Worm (Caenorhabditis elegans) whole organism, L4 larva: ENCODE measurements around the gene W09D10.5.
A peak's percentile ranks its signal among the peaks of the same experiment; 100 is the strongest.

Experiments
- F26F4.8 ChIP-seq: fragments of 200-800 bp; sonication (Bioruptor generic); conservative IDR thresholded peaks from 2 replicates; pipeline ENCODE4 v1.3.6; 2022; ENCODE audit warnings: missing genetic modification characterization, missing compliant biosample characterization
- F37D6.2 ChIP-seq: sonication (generic microtip); optimal IDR thresholded peaks from 2 replicates; lab custom pipeline; 2016; ENCODE audit warnings: mild to moderate bottlenecking, missing genetic modification characterization, missing compliant biosample characterization
- F44E2.7 ChIP-seq: fragments of 200-800 bp; sonication (Bioruptor generic); IDR thresholded peaks from 2 replicates; pipeline ENCODE4 v2.1.2; 2022; ENCODE audit warnings: missing genetic modification characterization, missing compliant biosample characterization
- T20F7.1 ChIP-seq: fragments of 200-800 bp; sonication (Bioruptor generic); optimal IDR thresholded peaks from 2 replicates; lab custom pipeline; 2018; ENCODE audit warnings: mild to moderate bottlenecking, missing genetic modification characterization, missing compliant biosample characterization
- T26A8.4 ChIP-seq: fragments of 200-800 bp; sonication (Bioruptor generic); IDR thresholded peaks from 2 replicates; pipeline ENCODE4 v1.3.6; 2022; ENCODE audit warnings: missing genetic modification characterization, missing compliant biosample characterization
- Y105C5A.15 ChIP-seq: fragments of 200-800 bp; sonication (Bioruptor generic); IDR thresholded peaks from 2 replicates; pipeline ENCODE4 v1.3.6; 2022; ENCODE audit warnings: missing genetic modification characterization, missing compliant biosample characterization
- Y5F2A.4 ChIP-seq: fragments of 200-800 bp; sonication (Bioruptor generic); optimal IDR thresholded peaks from 2 replicates; lab custom pipeline; 2018; ENCODE audit warnings: mild to moderate bottlenecking, missing genetic modification characterization, missing compliant biosample characterization
- ama-1 ChIP-seq: fragments of 150-350 bp; optimal IDR thresholded peaks from 2 replicates; lab custom pipeline; 2014; ENCODE audit warnings: inconsistent platforms, mixed read lengths
- arid-1 ChIP-seq: fragments of 200-800 bp; sonication (Bioruptor generic); conservative IDR thresholded peaks from 2 replicates; pipeline ENCODE4 v1.3.6; 2022; ENCODE audit warnings: missing genetic modification reagents, missing genetic modification characterization, missing compliant biosample characterization
- attf-4 ChIP-seq: sonication (generic microtip); optimal IDR thresholded peaks from 3 replicates; lab custom pipeline; 2017; ENCODE audit warnings: missing biosample characterization, missing genetic modification characterization
- ces-1 ChIP-seq: fragments of 150-350 bp; sonication (generic microtip); optimal IDR thresholded peaks from 4 replicates; lab custom pipeline; 2014; ENCODE audit warnings: missing biosample characterization, missing genetic modification reagents, missing genetic modification characterization
- ctbp-1 ChIP-seq: fragments of 200-800 bp; sonication (Bioruptor generic); IDR thresholded peaks from 2 replicates; pipeline ENCODE4 v1.3.6; 2022; ENCODE audit warnings: missing genetic modification reagents, missing genetic modification characterization, missing compliant biosample characterization
- daf-16 ChIP-seq, 3 experiments: sonication (generic microtip); optimal IDR thresholded peaks; 2 replicates each; lab custom pipeline; 2016 to 2017; ENCODE audit warnings: missing genetic modification characterization in 3 of 3, missing genetic modification reagents in 3 of 3, mild to moderate bottlenecking in 2 of 3, missing compliant biosample characterization in 2 of 3, missing biosample characterization in 1 of 3, moderate library complexity in 1 of 3
- daf-19 ChIP-seq: fragments of 200-800 bp; sonication (Bioruptor generic); conservative IDR thresholded peaks from 2 replicates; pipeline ENCODE4 v1.3.6; 2022; ENCODE audit warnings: missing genetic modification characterization, missing compliant biosample characterization
- dve-1 ChIP-seq: sonication (generic microtip); optimal IDR thresholded peaks from 2 replicates; lab custom pipeline; 2017; ENCODE audit warnings: antibody characterized with exemption, mild to moderate bottlenecking, missing genetic modification characterization, missing compliant biosample characterization; ENCODE audit not compliant: insufficient read depth
- egl-27 ChIP-seq: sonication (generic microtip); optimal IDR thresholded peaks from 3 replicates; lab custom pipeline; 2017; ENCODE audit warnings: missing biosample characterization, missing genetic modification reagents, missing genetic modification characterization
- egl-43 ChIP-seq: fragments of 200-800 bp; sonication (Bioruptor generic); IDR thresholded peaks from 2 replicates; pipeline ENCODE4 v1.3.6; 2022; ENCODE audit warnings: missing genetic modification reagents, missing genetic modification characterization, missing compliant biosample characterization
- fos-1 ChIP-seq: fragments of 150-350 bp; optimal IDR thresholded peaks from 2 replicates; lab custom pipeline; 2014; ENCODE audit warnings: missing biosample characterization, missing genetic modification characterization
- gei-8 ChIP-seq: fragments of 200-800 bp; sonication (Bioruptor generic); optimal IDR thresholded peaks from 2 replicates; lab custom pipeline; 2018; ENCODE audit warnings: mild to moderate bottlenecking, missing genetic modification characterization, missing compliant biosample characterization
- hlh-11 ChIP-seq: fragments of 200-800 bp; sonication (Bioruptor generic); optimal IDR thresholded peaks from 2 replicates; lab custom pipeline; 2018; ENCODE audit warnings: mild to moderate bottlenecking, missing genetic modification characterization, missing compliant biosample characterization
- hlh-30 ChIP-seq: sonication (generic microtip); optimal IDR thresholded peaks from 2 replicates; lab custom pipeline; 2017; ENCODE audit warnings: antibody characterized with exemption, mild to moderate bottlenecking, missing genetic modification characterization, missing compliant biosample characterization; ENCODE audit not compliant: insufficient read depth
- hmg-1.1 ChIP-seq: fragments of 200-800 bp; sonication (Bioruptor generic); IDR thresholded peaks from 2 replicates; pipeline ENCODE4 v1.3.6; 2022; ENCODE audit warnings: missing genetic modification reagents, missing genetic modification characterization, missing compliant biosample characterization
- lim-7 ChIP-seq: fragments of 200-800 bp; sonication (Bioruptor generic); IDR thresholded peaks from 2 replicates; pipeline ENCODE4 v1.3.6; 2022; ENCODE audit warnings: missing genetic modification characterization, missing compliant biosample characterization
- lin-1 ChIP-seq: fragments of 200-800 bp; sonication (Bioruptor generic); IDR thresholded peaks from 2 replicates; pipeline ENCODE4 v1.3.6; 2022; ENCODE audit warnings: missing genetic modification reagents, missing genetic modification characterization, missing compliant biosample characterization
- lin-13 ChIP-seq: fragments of 150-350 bp; optimal IDR thresholded peaks from 2 replicates; lab custom pipeline; 2014; ENCODE audit warnings: missing biosample characterization, missing genetic modification reagents, missing genetic modification characterization
- lin-15B ChIP-seq: fragments of 150-350 bp; sonication (generic microtip); optimal IDR thresholded peaks from 3 replicates; lab custom pipeline; 2014; ENCODE audit warnings: missing biosample characterization, missing genetic modification characterization
- lin-39 ChIP-seq: fragments of 150-350 bp; optimal IDR thresholded peaks from 2 replicates; lab custom pipeline; 2014; ENCODE audit warnings: missing biosample characterization, missing genetic modification reagents, missing genetic modification characterization
- lir-3 ChIP-seq: sonication (generic microtip); optimal IDR thresholded peaks from 2 replicates; lab custom pipeline; 2016; ENCODE audit warnings: mild to moderate bottlenecking, missing genetic modification characterization, missing compliant biosample characterization
- lsy-2 ChIP-seq, 2 experiments: fragments of 150-350 bp in 1 of 2; sonication (generic microtip) in 1 of 2; optimal IDR thresholded peaks; 2 replicates each; lab custom pipeline; 2014 to 2017; ENCODE audit warnings: missing biosample characterization in 2 of 2, missing genetic modification characterization in 2 of 2
- madf-5 ChIP-seq, 2 experiments: fragments of 200-800 bp; sonication (Bioruptor generic); IDR thresholded peaks; 2 replicates each; pipeline ENCODE4 v1.3.6; 2022; ENCODE audit warnings: missing compliant biosample characterization in 2 of 2, missing genetic modification characterization in 2 of 2
- mdt-29 ChIP-seq: fragments of 200-800 bp; sonication (Bioruptor generic); IDR thresholded peaks from 2 replicates; pipeline ENCODE4 v1.3.6; 2022; ENCODE audit warnings: missing genetic modification reagents, missing genetic modification characterization, missing compliant biosample characterization
- mxl-3 ChIP-seq: fragments of 200-800 bp; sonication (Bioruptor generic); optimal IDR thresholded peaks from 2 replicates; lab custom pipeline; 2018; ENCODE audit warnings: mild to moderate bottlenecking, missing genetic modification characterization, missing compliant biosample characterization
- nhr-10 ChIP-seq: fragments of 150-350 bp; optimal IDR thresholded peaks from 2 replicates; lab custom pipeline; 2014; ENCODE audit warnings: missing biosample characterization, missing genetic modification characterization
- nhr-11 ChIP-seq: fragments of 150-350 bp; optimal IDR thresholded peaks from 2 replicates; lab custom pipeline; 2014; ENCODE audit warnings: missing biosample characterization, missing genetic modification characterization
- nhr-111 ChIP-seq: fragments of 200-800 bp; sonication (Bioruptor generic); optimal IDR thresholded peaks from 2 replicates; lab custom pipeline; 2018; ENCODE audit warnings: mild to moderate bottlenecking, missing genetic modification characterization, missing compliant biosample characterization
- nhr-25 ChIP-seq: sonication (generic microtip); optimal IDR thresholded peaks from 2 replicates; lab custom pipeline; 2017; ENCODE audit warnings: missing genetic modification characterization, mild to moderate bottlenecking, missing compliant biosample characterization, antibody characterized with exemption, moderate library complexity, borderline replicate concordance; ENCODE audit not compliant: insufficient read depth
- nhr-28 ChIP-seq: fragments of 150-350 bp; optimal IDR thresholded peaks from 2 replicates; lab custom pipeline; 2014; ENCODE audit warnings: missing biosample characterization, missing genetic modification characterization
- nhr-41 ChIP-seq: fragments of 200-800 bp; sonication (Bioruptor generic); IDR thresholded peaks from 2 replicates; pipeline ENCODE4 v1.3.6; 2022; ENCODE audit warnings: missing genetic modification reagents, missing genetic modification characterization, missing compliant biosample characterization
- nhr-42 ChIP-seq: fragments of 200-800 bp; sonication (Bioruptor generic); IDR thresholded peaks from 2 replicates; pipeline ENCODE4 v1.3.6; 2022; ENCODE audit warnings: missing genetic modification characterization, missing compliant biosample characterization
- nhr-48 ChIP-seq: sonication (generic microtip); optimal IDR thresholded peaks from 2 replicates; lab custom pipeline; 2016; ENCODE audit warnings: mild to moderate bottlenecking, missing genetic modification characterization, missing compliant biosample characterization
- pqm-1 ChIP-seq: sonication (generic microtip); optimal IDR thresholded peaks from 2 replicates; lab custom pipeline; 2017; ENCODE audit warnings: missing biosample characterization, missing genetic modification characterization
- saeg-2 ChIP-seq: fragments of 200-800 bp; sonication (Bioruptor generic); IDR thresholded peaks from 2 replicates; pipeline ENCODE4 v1.3.6; 2022; ENCODE audit warnings: missing genetic modification reagents, missing genetic modification characterization, missing compliant biosample characterization
- sdz-12 ChIP-seq: fragments of 200-800 bp; sonication (Bioruptor generic); optimal IDR thresholded peaks from 2 replicates; lab custom pipeline; 2018; ENCODE audit warnings: mild to moderate bottlenecking, missing genetic modification characterization, missing compliant biosample characterization
- snpc-1.2 ChIP-seq: fragments of 200-800 bp; sonication (Bioruptor generic); IDR thresholded peaks from 2 replicates; pipeline ENCODE4 v1.3.6; 2022; ENCODE audit warnings: missing genetic modification reagents, missing genetic modification characterization, missing compliant biosample characterization
- snpc-4 ChIP-seq: fragments of 150-350 bp; optimal IDR thresholded peaks from 2 replicates; lab custom pipeline; 2014; ENCODE audit warnings: missing biosample characterization, missing genetic modification characterization
- spr-1 ChIP-seq: sonication (generic microtip); optimal IDR thresholded peaks from 2 replicates; lab custom pipeline; 2016; ENCODE audit warnings: mild to moderate bottlenecking, missing genetic modification characterization, missing compliant biosample characterization
- unc-130 ChIP-seq: sonication (generic microtip); optimal IDR thresholded peaks from 2 replicates; lab custom pipeline; 2016; ENCODE audit warnings: missing genetic modification reagents, missing genetic modification characterization, missing compliant biosample characterization
- vab-7 ChIP-seq: fragments of 200-800 bp; sonication (Bioruptor generic); IDR thresholded peaks from 2 replicates; pipeline ENCODE4 v1.3.6; 2022; ENCODE audit warnings: missing genetic modification reagents, missing genetic modification characterization, missing compliant biosample characterization
- zag-1 ChIP-seq: fragments of 150-350 bp; optimal IDR thresholded peaks from 2 replicates; lab custom pipeline; 2014; ENCODE audit warnings: missing biosample characterization, missing genetic modification characterization
- zip-11 ChIP-seq: fragments of 200-800 bp; sonication (Bioruptor generic); IDR thresholded peaks from 2 replicates; pipeline ENCODE4 v1.3.6; 2022; ENCODE audit warnings: missing genetic modification characterization, missing compliant biosample characterization

W09D10.5 gene

ce11 chrIII:10711192-10711673 is at the start of gene W09D10.5:
TSS of gene W09D10.5 (minus strand) at chrIII:10711536.
- peak; percentile 46 for TF ChIP-seq nhr-11 (tag; lab: Kevin White, UChicago)
- TF ChIP-seq hmg-1.1 = peak; percentile 42; the same call in 1 of the 2 replicates
- no peak for TF ChIP-seq T20F7.1 (GFP tag; lab: Kevin White, UChicago)
- TF ChIP-seq egl-27 (tag; lab: Kevin White, UChicago) = no peak
- peak; percentile 27 for TF ChIP-seq sdz-12
- TF ChIP-seq lin-39 (tag; lab: Kevin White, UChicago) = no peak
- no peak for TF ChIP-seq attf-4 (tag; lab: Kevin White, UChicago)
- TF ChIP-seq nhr-111 (GFP tag; lab: Kevin White, UChicago) = no peak
- TF ChIP-seq zip-11 (GFP tag; lab: Robert Waterston, UW) = peak; percentile 29; the same call in 1 of the 2 replicates
- TF ChIP-seq F26F4.8 (GFP tag; lab: Robert Waterston, UW) = peak; percentile 56; the same call in 1 of the 2 replicates
- TF ChIP-seq ama-1 (lab: Kevin White, UChicago) = peak; percentile 84
- no peak for TF ChIP-seq lir-3 (tag; lab: Kevin White, UChicago)
- TF ChIP-seq snpc-4 (tag; lab: Kevin White, UChicago) = no peak
- no peak for TF ChIP-seq daf-16 (GFP tag; optimal IDR thresholded peaks at IDR 0.05; lab: Kevin White, UChicago)
- TF ChIP-seq daf-16 (tag; optimal IDR thresholded peaks at IDR 0.05; lab: Kevin White, UChicago) = peak; percentile 79
- TF ChIP-seq daf-19 (GFP tag; lab: Robert Waterston, UW) = 0 out of 2 replicates have a peak, but pooled peaks have one; percentile 27
- no peak for TF ChIP-seq nhr-41 (GFP tag; lab: Robert Waterston, UW)
- peak; percentile 22 for TF ChIP-seq lin-13 (GFP tag; lab: Kevin White, UChicago)
- TF ChIP-seq nhr-28 (tag; lab: Kevin White, UChicago) = peak; percentile 76
- no peak for TF ChIP-seq unc-130 (GFP tag; lab: Kevin White, UChicago)
- TF ChIP-seq hlh-30 (tag; lab: Kevin White, UChicago) = peak; percentile 36
- peak; percentile 66 for TF ChIP-seq pqm-1 (tag; lab: Kevin White, UChicago)
- 0 out of 2 replicates have a peak, but pooled peaks have one; percentile 5 for TF ChIP-seq mdt-29 (GFP tag; lab: Robert Waterston, UW)
- peak; percentile 83 for TF ChIP-seq gei-8 (GFP tag; lab: Kevin White, UChicago)
- TF ChIP-seq arid-1 (GFP tag; lab: Robert Waterston, UW) = 0 out of 2 replicates have a peak, but pooled peaks have one; percentile 43
- TF ChIP-seq egl-43 (GFP tag; lab: Robert Waterston, UW) = no peak
- peak; percentile 40 for TF ChIP-seq mxl-3 (GFP tag; lab: Kevin White, UChicago)
- peak; percentile 25 for TF ChIP-seq spr-1 (tag; lab: Kevin White, UChicago)
- TF ChIP-seq madf-5 (GFP tag; IDR thresholded peaks at IDR 0.05; lab: Robert Waterston, UW) = peak in 1 of 2 experiments; percentile 85; a peak in 1 of 4 replicates
- TF ChIP-seq nhr-48 (tag; lab: Kevin White, UChicago) = no peak
- peak; percentile 55 for TF ChIP-seq T26A8.4 (GFP tag; lab: Robert Waterston, UW)
- no peak for TF ChIP-seq Y5F2A.4
- no peak for TF ChIP-seq zag-1 (tag; lab: Kevin White, UChicago)
- no peak for TF ChIP-seq nhr-25 (tag; lab: Kevin White, UChicago)
- no peak for TF ChIP-seq F44E2.7 (GFP tag; lab: Robert Waterston, UW)
- peak in 1 of 2 experiments; percentile 28 for TF ChIP-seq lsy-2 (tag; optimal IDR thresholded peaks at IDR 0.05; lab: Kevin White, UChicago)
- peak; percentile 63; the same call in 1 of the 2 replicates for TF ChIP-seq lim-7
- TF ChIP-seq lin-1 (GFP tag; lab: Robert Waterston, UW) = 0 out of 2 replicates have a peak, but pooled peaks have one; percentile 14
- TF ChIP-seq vab-7 = no peak
- TF ChIP-seq ces-1 = no peak
- 0 out of 2 replicates have a peak, but pooled peaks have one; percentile 35 for TF ChIP-seq nhr-42
- 0 out of 2 replicates have a peak, but pooled peaks have one; percentile 39 for TF ChIP-seq ctbp-1 (GFP tag; lab: Robert Waterston, UW)
- no peak for TF ChIP-seq Y105C5A.15 (GFP tag; lab: Robert Waterston, UW)
- no peak for TF ChIP-seq F37D6.2 (tag; lab: Kevin White, UChicago)
- no peak for TF ChIP-seq lin-15B (tag; lab: Kevin White, UChicago)
- peak; percentile 67 for TF ChIP-seq dve-1 (tag; lab: Kevin White, UChicago)
- TF ChIP-seq hlh-11 (tag; lab: Kevin White, UChicago) = peak; percentile 57
- no peak for TF ChIP-seq saeg-2
- TF ChIP-seq nhr-10 (tag; lab: Kevin White, UChicago) = peak; percentile 1
- no peak for TF ChIP-seq fos-1 (tag; lab: Kevin White, UChicago)
- peak; percentile 59; the same call in 1 of the 2 replicates for TF ChIP-seq snpc-1.2 (GFP tag; lab: Robert Waterston, UW)
